Worm (Caenorhabditis elegans) whole organism, early embryonic: ENCODE data around the gene C17E7.12.

ENCODE experiments used
- ama-1 ChIP-seq: fragments of 150-350 bp; optimal IDR thresholded peaks from 2 replicates; lab custom pipeline; 2014
- hnd-1 ChIP-seq: sonication (generic microtip); optimal IDR thresholded peaks from 2 replicates; lab custom pipeline; 2016; ENCODE audit warnings: missing genetic modification characterization, missing compliant biosample characterization
- scrt-1 ChIP-seq: fragments of 200-800 bp; sonication (Bioruptor generic); IDR thresholded peaks from 2 replicates; pipeline ENCODE4 v1.3.6; 2022; ENCODE audit warnings: missing genetic modification characterization, missing compliant biosample characterization
- sea-1 ChIP-seq: fragments of 200-800 bp; sonication (Bioruptor generic); conservative IDR thresholded peaks from 2 replicates; pipeline ENCODE4 v1.3.6; 2022; ENCODE audit warnings: missing genetic modification characterization, missing compliant biosample characterization

DNA sequence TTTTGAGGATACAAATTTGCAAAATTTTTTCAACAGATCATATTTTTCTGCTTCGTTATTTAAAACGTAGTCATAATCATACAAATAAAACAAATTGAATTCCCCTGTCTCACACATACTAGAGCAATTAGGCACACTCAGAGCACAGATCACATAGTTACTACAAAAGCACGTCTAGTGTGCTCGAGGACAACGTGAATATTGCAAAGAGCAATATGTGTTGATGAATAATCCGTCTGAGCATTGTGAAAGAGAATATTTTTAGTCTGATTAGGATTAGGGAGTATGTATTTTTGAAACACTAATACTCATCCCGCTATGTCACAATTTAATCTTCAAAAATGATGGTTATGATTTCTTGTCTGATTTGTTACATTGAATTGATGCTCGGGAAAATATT, 14.6 kb downstream of the C17E7.12 start:
- TF ChIP-seq scrt-1 (GFP tag; lab: Robert Waterston, UW) (no peak), hnd-1 (tag; lab: Kevin White, UChicago) (no peak), sea-1 (GFP tag; lab: Robert Waterston, UW) (no peak), ama-1 (no peak)
